Fruit fly (Drosophila melanogaster) whole organism, larva: ENCODE results near the gene CG15043.

Experiments used
- noc ChIP-seq: fragments of 200-800 bp; sonication (Bioruptor generic); optimal IDR thresholded peaks from 3 replicates; lab custom pipeline; 2019; ENCODE audit warnings: missing biosample characterization, mild to moderate bottlenecking, missing genetic modification characterization, moderate library complexity

The CG15043 gene

DNA sequence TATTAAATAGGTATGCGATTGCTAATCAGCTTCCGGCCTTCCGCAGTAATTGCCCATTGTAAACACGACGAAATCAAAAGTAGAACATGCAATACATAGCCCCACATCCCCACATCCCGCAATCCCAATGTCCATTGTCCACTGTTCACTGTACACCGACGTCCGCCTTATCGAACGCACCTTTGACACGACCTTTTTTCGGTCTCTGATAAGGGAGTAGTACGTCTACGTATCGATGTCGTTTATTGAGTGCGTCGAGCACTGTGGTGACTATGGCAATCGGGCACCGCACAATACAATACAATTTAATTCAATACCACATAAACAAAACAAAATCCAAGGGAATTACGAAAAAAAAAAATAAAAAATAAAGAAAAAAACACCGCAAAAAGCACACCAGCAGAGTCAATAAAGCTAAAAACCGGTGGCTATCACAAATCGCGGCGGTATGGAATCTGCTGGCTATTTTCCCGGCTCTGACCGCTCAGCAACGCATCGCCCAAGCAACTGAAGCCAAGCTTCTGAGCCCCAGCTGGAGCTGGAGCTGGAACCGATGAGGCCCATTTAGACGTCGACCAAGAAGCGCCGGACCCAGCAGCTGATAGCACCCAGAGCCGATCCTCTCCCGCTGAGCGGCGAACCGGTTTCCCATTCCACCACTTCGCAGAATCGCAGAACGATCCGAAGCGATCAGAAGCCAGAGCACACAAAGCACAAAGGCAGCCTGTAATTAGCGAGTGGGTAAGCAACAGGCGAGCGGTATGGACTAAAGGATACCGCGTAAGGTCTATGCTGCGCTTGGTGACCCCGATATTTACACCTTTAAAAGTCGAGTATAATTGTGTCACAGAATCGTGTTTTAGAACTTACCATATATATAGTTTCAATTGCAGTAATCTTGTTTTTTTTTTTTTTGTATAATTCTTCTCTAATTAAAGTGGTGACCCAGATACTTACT is 10.4 kb downstream of the CG15043 start, which contains the start of gene Hayan:
Gene Hayan, minus strand, starts transcription at position 512 of the 958 bp plus-strand sequence.
- no peak for TF ChIP-seq noc (tag; lab: Kevin White, UChicago)

DNA sequence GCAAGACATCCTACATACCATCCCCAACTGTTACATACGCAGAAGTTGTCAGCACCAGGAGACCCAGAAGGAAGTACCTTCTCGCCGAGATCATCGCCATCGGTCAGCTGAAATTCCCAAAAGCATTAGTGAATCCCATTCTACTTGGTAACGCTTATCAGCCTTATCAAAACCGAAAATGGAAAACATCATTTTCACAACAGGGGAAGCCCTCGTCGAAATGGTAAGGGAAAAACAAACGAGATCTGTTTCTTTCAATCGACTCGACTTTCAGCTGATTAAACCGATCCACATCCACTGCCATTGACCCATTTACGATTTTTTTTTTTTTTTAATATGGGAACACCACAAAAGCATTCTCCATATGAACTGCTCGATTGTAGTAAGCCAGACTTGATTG is 11.4 kb downstream of the CG15043 start:
- TF ChIP-seq noc (tag; lab: Kevin White, UChicago): no peak

DNA sequence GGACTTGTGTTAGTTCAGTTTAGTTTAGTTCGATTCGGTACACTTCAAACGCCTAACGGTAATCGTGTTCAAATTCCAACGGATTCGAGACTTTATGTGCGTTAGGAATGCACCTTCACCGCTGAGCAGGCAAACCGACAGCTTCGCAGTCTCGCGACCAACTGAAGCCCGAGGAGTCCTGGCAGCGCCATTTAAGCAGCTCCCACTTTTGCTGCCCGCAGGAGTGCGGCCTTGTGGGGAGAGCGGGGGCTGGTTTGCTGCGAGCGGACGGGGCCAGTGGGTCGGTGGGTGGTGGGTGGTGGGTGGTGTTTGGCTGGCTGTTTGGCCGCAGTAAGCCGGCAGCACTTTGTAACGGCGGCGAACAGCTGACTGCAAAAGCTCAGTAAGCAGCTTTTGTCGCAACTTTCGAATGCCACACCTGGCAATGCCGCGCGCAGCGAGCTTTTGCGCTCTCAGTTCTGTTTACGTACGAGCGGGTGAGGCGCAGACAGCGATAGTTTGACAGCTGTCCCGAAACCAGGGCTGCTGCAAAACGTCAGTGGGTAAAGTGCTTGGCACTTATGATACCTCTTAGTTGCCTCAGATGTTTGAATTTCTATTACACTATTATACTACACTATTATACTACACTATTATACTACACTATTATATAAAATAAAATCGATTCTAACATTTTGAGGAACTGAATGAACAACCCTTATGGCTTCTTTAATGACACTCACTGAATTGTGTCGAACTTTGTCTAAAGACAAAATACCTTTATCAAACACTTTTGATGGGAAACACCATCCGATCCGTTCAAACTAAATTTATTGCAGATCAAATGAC is 14.4 kb downstream of the CG15043 start, which contains the start of gene CG32547:
Gene CG32547, minus strand, starts transcription at position 181 of the 828 bp plus-strand sequence.
- TF ChIP-seq noc (tag; lab: Kevin White, UChicago): no peak

DNA sequence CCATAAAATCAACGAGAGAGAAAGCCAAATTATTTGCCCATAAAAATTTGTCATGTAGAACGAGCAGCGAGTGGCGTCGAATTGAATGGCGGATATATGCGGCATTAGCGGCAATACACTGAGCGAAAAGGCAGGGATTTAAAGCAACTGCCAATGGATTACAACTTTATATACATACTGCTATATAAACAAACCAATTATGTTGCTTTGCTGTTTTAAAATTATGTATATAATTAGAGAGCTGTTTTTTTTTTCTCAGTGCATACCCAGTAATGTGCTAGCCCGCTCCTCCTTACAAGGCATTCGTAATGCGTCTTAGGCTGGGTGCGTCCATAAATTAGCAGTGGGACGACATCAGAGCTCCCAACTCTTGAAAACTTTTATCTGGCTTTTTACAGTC is 26.1 kb downstream of the CG15043 start:
- TF ChIP-seq noc (tag; lab: Kevin White, UChicago): no peak

DNA sequence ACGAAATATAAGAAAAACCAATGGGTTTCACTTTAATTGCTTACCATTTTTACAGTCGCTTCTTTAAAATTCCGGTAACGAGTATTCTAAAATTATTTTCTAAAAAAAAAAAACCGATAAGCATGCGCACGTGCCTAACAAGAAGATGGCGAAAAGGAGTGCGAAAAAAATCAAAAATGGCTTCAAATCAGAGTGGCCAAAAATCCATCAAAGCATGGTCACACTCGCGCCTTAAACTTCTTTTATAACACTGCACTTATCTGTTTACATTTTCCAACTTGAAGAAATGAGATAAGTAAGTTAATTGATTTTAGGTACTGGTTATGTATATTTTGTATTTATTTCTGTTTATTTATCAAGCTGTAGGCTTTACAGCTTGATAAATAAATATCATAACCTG is 33.6 kb downstream of the CG15043 start, which contains the start of gene CG43843:
Gene CG43843, minus strand, starts transcription at position 101 of the 400 bp plus-strand sequence.
- no peak for TF ChIP-seq noc (tag; lab: Kevin White, UChicago)

DNA sequence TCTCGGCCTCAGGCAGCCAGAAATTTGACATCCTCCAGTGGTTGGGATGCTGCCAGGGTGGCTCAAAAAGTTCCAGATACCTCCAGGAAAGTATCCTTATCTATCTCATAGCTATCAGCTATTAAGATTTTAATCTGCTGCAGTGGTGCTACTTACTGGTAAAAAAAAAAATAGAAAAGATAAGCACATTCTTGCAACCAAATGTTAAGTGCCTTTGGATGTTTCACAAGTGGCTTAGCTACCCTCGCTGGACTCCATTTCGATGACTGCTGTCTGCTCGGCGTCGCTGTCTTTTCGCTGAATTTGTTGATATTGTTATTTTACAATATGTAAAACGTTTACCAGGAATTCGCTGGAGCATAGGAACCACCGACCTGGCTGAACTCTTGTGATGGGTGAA is 41.3 kb downstream of the CG15043 start:
- TF ChIP-seq noc (tag; lab: Kevin White, UChicago): no peak
